Worm (Caenorhabditis elegans) whole organism, early embryonic: ENCODE results near the gene srx-47.

ENCODE experiments used
- F13C5.2 ChIP-seq: sonication (generic microtip); optimal IDR thresholded peaks from 2 replicates; lab custom pipeline; 2017; ENCODE audit warnings: mild to moderate bottlenecking, missing genetic modification characterization, inconsistent platforms, missing compliant biosample characterization
- aly-1 ChIP-seq: sonication (generic microtip); optimal IDR thresholded peaks from 2 replicates; lab custom pipeline; 2016; ENCODE audit warnings: missing genetic modification characterization, missing compliant biosample characterization
- ama-1 ChIP-seq: fragments of 150-350 bp; optimal IDR thresholded peaks from 2 replicates; lab custom pipeline; 2014
- hmbx-1 ChIP-seq: sonication (generic microtip); optimal IDR thresholded peaks from 2 replicates; lab custom pipeline; 2016; ENCODE audit warnings: mild to moderate bottlenecking, missing genetic modification characterization, missing compliant biosample characterization
- hnd-1 ChIP-seq: sonication (generic microtip); optimal IDR thresholded peaks from 2 replicates; lab custom pipeline; 2016; ENCODE audit warnings: missing genetic modification characterization, missing compliant biosample characterization
- tbx-37 ChIP-seq: fragments of 200-800 bp; sonication (Bioruptor generic); conservative IDR thresholded peaks from 2 replicates; pipeline ENCODE4 v1.3.6; 2022; ENCODE audit warnings: missing genetic modification reagents, missing genetic modification characterization, missing compliant biosample characterization

DNA sequence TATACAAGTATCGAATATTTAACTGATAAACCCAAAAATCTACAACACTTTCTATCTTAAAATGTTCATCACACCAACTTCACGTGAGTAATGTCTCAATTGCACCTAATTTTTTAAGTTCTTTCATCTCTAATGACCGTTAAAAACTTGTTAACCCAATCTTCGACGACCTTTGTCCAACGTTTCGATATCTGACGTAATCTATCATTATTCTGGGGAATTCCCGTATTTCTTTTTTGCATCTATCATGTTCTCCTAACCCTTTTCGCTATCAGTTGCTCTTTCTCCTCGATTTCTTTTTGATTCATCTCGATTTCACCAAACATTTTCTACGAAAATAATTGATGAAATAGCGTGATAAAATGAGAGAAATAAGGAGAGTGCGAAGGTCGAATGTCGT is 22.1 kb upstream of the srx-47 start:
- no peak for TF ChIP-seq aly-1 (tag; lab: Kevin White, UChicago)
- TF ChIP-seq ama-1 (lab: Kevin White, UChicago), result no peak
- TF ChIP-seq F13C5.2, result no peak
- no peak for TF ChIP-seq tbx-37 (GFP tag; lab: Robert Waterston, UW)
- no peak for TF ChIP-seq hnd-1
- TF ChIP-seq hmbx-1, result no peak
